Fruit fly (Drosophila melanogaster): ENCODE measurements around the gene CG17652.

dm6 chr2L:1708110-1708509, 24.0 kb downstream of the CG17652 start:
- TF ChIP-seq fru (GFP tag; optimal IDR thresholded peaks at IDR 0.05) (no peak), psq (GFP tag; optimal IDR thresholded peaks at IDR 0.05) (no peak), CG32264 (GFP tag; optimal IDR thresholded peaks at IDR 0.05) (no peak), OdsH (GFP tag; optimal IDR thresholded peaks at IDR 0.05) (no peak), dmrt93B (GFP tag; optimal IDR thresholded peaks at IDR 0.05) (no peak), foxo (GFP tag; optimal IDR thresholded peaks at IDR 0.05) (no peak)
